Fruit fly (Drosophila melanogaster) whole organism, embryonic: ENCODE measurements around the gene Vps13D.

Experiments
- Atf6 ChIP-seq: fragments of 200-800 bp; sonication (Bioruptor generic); IDR thresholded peaks from 2 replicates; pipeline ENCODE4 v1.3.6; 2022; ENCODE audit warnings: missing biosample characterization, missing genetic modification characterization
- B-H1 ChIP-seq: fragments of 200-800 bp; sonication (Bioruptor generic); IDR thresholded peaks from 3 replicates; pipeline ENCODE4 v1.3.6; 2022; ENCODE audit warnings: missing biosample characterization, missing genetic modification characterization
- Bdp1 ChIP-seq: fragments of 200-800 bp; sonication (Bioruptor generic); optimal IDR thresholded peaks from 3 replicates; lab custom pipeline; 2016; ENCODE audit warnings: missing biosample characterization, missing genetic modification characterization
- Blimp-1 ChIP-seq: fragments of 200-800 bp; sonication (Bioruptor generic); optimal IDR thresholded peaks from 3 replicates; lab custom pipeline; 2018; ENCODE audit warnings: missing biosample characterization, missing genetic modification characterization, mild to moderate bottlenecking, moderate library complexity, missing genetic modification reagents
- CG10321 ChIP-seq: fragments of 200-800 bp; sonication (Bioruptor generic); IDR thresholded peaks from 2 replicates; pipeline ENCODE4 v1.3.6; 2022; ENCODE audit warnings: missing biosample characterization, missing genetic modification characterization
- CG12391 ChIP-seq: fragments of 200-800 bp; sonication (Bioruptor generic); optimal IDR thresholded peaks from 3 replicates; lab custom pipeline; 2018; ENCODE audit warnings: missing biosample characterization, mild to moderate bottlenecking, missing genetic modification characterization, moderate library complexity
- CG12769 ChIP-seq: fragments of 200-800 bp; sonication (Bioruptor generic); optimal IDR thresholded peaks from 2 replicates; lab custom pipeline; 2019; ENCODE audit warnings: missing biosample characterization, mild to moderate bottlenecking, missing genetic modification characterization, moderate library complexity
- CG14965 ChIP-seq: fragments of 200-800 bp; sonication (Bioruptor generic); optimal IDR thresholded peaks from 2 replicates; lab custom pipeline; 2016; ENCODE audit warnings: missing biosample characterization, missing genetic modification characterization, borderline replicate concordance
- CG17912 ChIP-seq: fragments of 200-800 bp; sonication (Bioruptor generic); optimal IDR thresholded peaks from 2 replicates; lab custom pipeline; 2018; ENCODE audit warnings: missing biosample characterization, mild to moderate bottlenecking, missing genetic modification characterization
- CG5180 ChIP-seq: fragments of 200-800 bp; sonication (Bioruptor generic); optimal IDR thresholded peaks from 3 replicates; lab custom pipeline; 2017; ENCODE audit warnings: missing biosample characterization, missing genetic modification characterization, mild to moderate bottlenecking, moderate library complexity, missing genetic modification reagents
- CG5953 ChIP-seq: fragments of 200-800 bp; sonication (Bioruptor generic); IDR thresholded peaks from 2 replicates; pipeline ENCODE4 v1.3.6; 2022; ENCODE audit warnings: missing biosample characterization, missing genetic modification characterization
- CG6689 ChIP-seq: fragments of 200-800 bp; sonication (Bioruptor generic); IDR thresholded peaks from 2 replicates; pipeline ENCODE4 v1.3.6; 2022; ENCODE audit warnings: missing biosample characterization, missing genetic modification characterization
- CG7839 ChIP-seq: fragments of 200-800 bp; sonication (Bioruptor generic); optimal IDR thresholded peaks from 3 replicates; lab custom pipeline; 2018; ENCODE audit warnings: missing biosample characterization, mild to moderate bottlenecking, missing genetic modification characterization, moderate library complexity
- CG9437 ChIP-seq: fragments of 200-800 bp; sonication (Bioruptor generic); optimal IDR thresholded peaks from 2 replicates; lab custom pipeline; 2018; ENCODE audit warnings: missing biosample characterization, mild to moderate bottlenecking, missing genetic modification characterization
- CHES-1-like ChIP-seq: fragments of 200-800 bp; sonication (Bioruptor generic); optimal IDR thresholded peaks from 2 replicates; lab custom pipeline; 2016; ENCODE audit warnings: missing biosample characterization, missing genetic modification characterization
- Dfd ChIP-seq, 2 experiments: fragments of >200 bp; optimal IDR thresholded peaks; 2 replicates each; lab custom pipeline; 2017; ENCODE audit warnings: missing biosample characterization in 2 of 2, missing genetic modification characterization in 2 of 2
- Ets65A ChIP-seq: fragments of 200-800 bp; sonication (Bioruptor generic); peaks from one replicate; lab custom pipeline; 2016; ENCODE audit warnings: missing biosample characterization, missing genetic modification characterization
- Gug ChIP-seq: fragments of 200-800 bp; sonication (Bioruptor generic); IDR thresholded peaks from 4 replicates; pipeline ENCODE4 v1.3.6; 2022; ENCODE audit warnings: missing biosample characterization, missing genetic modification characterization
- Hand ChIP-seq: fragments of 200-800 bp; sonication (Bioruptor generic); optimal IDR thresholded peaks from 2 replicates; lab custom pipeline; 2017; ENCODE audit warnings: mild to moderate bottlenecking, missing biosample characterization, missing genetic modification reagents, missing genetic modification characterization
- Hmx ChIP-seq: fragments of 200-800 bp; sonication (Bioruptor generic); optimal IDR thresholded peaks from 2 replicates; lab custom pipeline; 2016; ENCODE audit warnings: missing biosample characterization, missing genetic modification characterization
- Lim3 ChIP-seq: fragments of 200-800 bp; sonication (Bioruptor generic); IDR thresholded peaks from 2 replicates; pipeline ENCODE4 v1.3.6; 2022; ENCODE audit warnings: missing biosample characterization, missing genetic modification characterization
- NC2α ChIP-seq: fragments of 200-800 bp; sonication (Bioruptor generic); optimal IDR thresholded peaks from 2 replicates; lab custom pipeline; 2016; ENCODE audit warnings: missing biosample characterization, missing genetic modification characterization
- Oaz ChIP-seq: fragments of 200-800 bp; sonication (Bioruptor generic); IDR thresholded peaks from 2 replicates; pipeline ENCODE4 v1.3.6; 2022; ENCODE audit warnings: missing biosample characterization, missing genetic modification characterization
- Poxn ChIP-seq: fragments of 200-800 bp; sonication (Bioruptor generic); IDR thresholded peaks from 2 replicates; pipeline ENCODE4 v1.3.6; 2022; ENCODE audit warnings: missing biosample characterization, missing genetic modification characterization
- Ptx1 ChIP-seq: fragments of 200-800 bp; sonication (Bioruptor generic); IDR thresholded peaks from 2 replicates; pipeline ENCODE4 v1.3.6; 2022; ENCODE audit warnings: missing biosample characterization, missing genetic modification characterization
- Scr ChIP-seq: fragments of 200-800 bp; sonication (Bioruptor generic); IDR thresholded peaks from 2 replicates; pipeline ENCODE4 v1.3.6; 2022; ENCODE audit warnings: missing biosample characterization, missing genetic modification characterization; ENCODE audit not compliant: partially characterized antibody
- Side ChIP-seq: fragments of 200-800 bp; sonication (Bioruptor generic); optimal IDR thresholded peaks from 2 replicates; lab custom pipeline; 2016; ENCODE audit warnings: missing biosample characterization, missing genetic modification characterization
- Spps ChIP-seq: fragments of 200-800 bp; sonication (Bioruptor generic); optimal IDR thresholded peaks from 2 replicates; lab custom pipeline; 2018; ENCODE audit warnings: missing biosample characterization, mild to moderate bottlenecking, missing genetic modification characterization
- Usf ChIP-seq: fragments of 200-800 bp; sonication (Bioruptor generic); optimal IDR thresholded peaks from 2 replicates; lab custom pipeline; 2017; ENCODE audit warnings: missing genotype, missing biosample characterization, missing genetic modification characterization
- aop ChIP-seq: fragments of 200-800 bp; sonication (Bioruptor generic); IDR thresholded peaks from 2 replicates; pipeline ENCODE4 v1.3.6; 2022; ENCODE audit warnings: missing biosample characterization, missing genetic modification characterization
- bowl ChIP-seq: fragments of 200-800 bp; sonication (Bioruptor generic); IDR thresholded peaks from 2 replicates; pipeline ENCODE4 v1.3.6; 2022; ENCODE audit warnings: missing biosample characterization, missing genetic modification characterization
- cas ChIP-seq: fragments of 200-800 bp; sonication (Bioruptor generic); IDR thresholded peaks from 2 replicates; pipeline ENCODE4 v1.3.6; 2022; ENCODE audit warnings: missing biosample characterization, missing genetic modification characterization
- chinmo ChIP-seq: fragments of 200-800 bp; sonication (Bioruptor generic); IDR thresholded peaks from 4 replicates; pipeline ENCODE4 v1.3.6; 2022; ENCODE audit warnings: missing biosample characterization, missing genetic modification characterization; ENCODE audit not compliant: partially characterized antibody
- crp ChIP-seq, 2 experiments: fragments of 200-800 bp; sonication (Bioruptor generic); optimal IDR thresholded peaks; 2 replicates in 1 of 2; 3 replicates in 1 of 2; lab custom pipeline; 2017; ENCODE audit warnings: missing biosample characterization in 2 of 2, missing genetic modification characterization in 2 of 2, mild to moderate bottlenecking in 1 of 2, moderate library complexity in 1 of 2
- cwo ChIP-seq: fragments of 200-800 bp; sonication (Bioruptor generic); optimal IDR thresholded peaks from 3 replicates; lab custom pipeline; 2017; ENCODE audit warnings: missing biosample characterization, missing genetic modification characterization, mild to moderate bottlenecking, moderate library complexity, missing genetic modification reagents
- da ChIP-seq: fragments of 200-800 bp; sonication (Bioruptor generic); optimal IDR thresholded peaks from 2 replicates; lab custom pipeline; 2016; ENCODE audit warnings: missing biosample characterization, missing genetic modification characterization
- dpn ChIP-seq, 2 experiments: fragments of 200-800 bp; sonication (Bioruptor generic); optimal IDR thresholded peaks; 3 replicates each; lab custom pipeline; 2016; ENCODE audit warnings: missing biosample characterization in 2 of 2, missing genetic modification characterization in 2 of 2
- fd3F ChIP-seq: fragments of 200-800 bp; sonication (Bioruptor generic); optimal IDR thresholded peaks from 2 replicates; lab custom pipeline; 2018; ENCODE audit warnings: missing biosample characterization, mild to moderate bottlenecking, missing genetic modification characterization, moderate library complexity
- gcm2 ChIP-seq: fragments of 200-800 bp; sonication (Bioruptor generic); optimal IDR thresholded peaks from 2 replicates; lab custom pipeline; 2016; ENCODE audit warnings: missing biosample characterization, missing genetic modification characterization
- gro ChIP-seq: fragments of 200-800 bp; sonication (Bioruptor generic); optimal IDR thresholded peaks from 2 replicates; lab custom pipeline; 2016; ENCODE audit warnings: missing biosample characterization, missing genetic modification characterization
- gsb-n ChIP-seq: fragments of 200-800 bp; sonication (Bioruptor generic); optimal IDR thresholded peaks from 3 replicates; lab custom pipeline; 2018; ENCODE audit warnings: missing biosample characterization, mild to moderate bottlenecking, missing genetic modification characterization
- jumu ChIP-seq: fragments of 200-800 bp; sonication (Bioruptor generic); optimal IDR thresholded peaks from 3 replicates; lab custom pipeline; 2016; ENCODE audit warnings: missing biosample characterization, missing genetic modification characterization
- lmd ChIP-seq: fragments of 200-800 bp; sonication (Bioruptor generic); IDR thresholded peaks from 2 replicates; pipeline ENCODE4 v1.3.6; 2022; ENCODE audit warnings: missing biosample characterization, missing genetic modification characterization
- maf-S ChIP-seq: fragments of 200-800 bp; sonication (Bioruptor generic); optimal IDR thresholded peaks from 2 replicates; lab custom pipeline; 2016; ENCODE audit warnings: missing biosample characterization, missing genetic modification characterization
- onecut ChIP-seq: fragments of 200-800 bp; sonication (Bioruptor generic); IDR thresholded peaks from 2 replicates; pipeline ENCODE4 v1.3.6; 2022; ENCODE audit warnings: missing biosample characterization, missing genetic modification characterization
- pum ChIP-seq: fragments of 200-800 bp; sonication (Bioruptor generic); optimal IDR thresholded peaks from 2 replicates; lab custom pipeline; 2016; ENCODE audit warnings: missing biosample characterization, missing genetic modification characterization
- sens-2 ChIP-seq: fragments of 200-800 bp; sonication (Bioruptor generic); IDR thresholded peaks from 2 replicates; pipeline ENCODE4 v1.3.6; 2022; ENCODE audit warnings: missing biosample characterization, missing genetic modification characterization
- sima ChIP-seq: fragments of 200-800 bp; sonication (Bioruptor generic); optimal IDR thresholded peaks from 2 replicates; lab custom pipeline; 2016; ENCODE audit warnings: missing biosample characterization, missing genetic modification characterization
- sqz ChIP-seq: fragments of 200-800 bp; sonication (Bioruptor generic); optimal IDR thresholded peaks from 3 replicates; lab custom pipeline; 2018; ENCODE audit warnings: missing biosample characterization, mild to moderate bottlenecking, missing genetic modification characterization
- tin ChIP-seq: fragments of 200-800 bp; sonication (Bioruptor generic); optimal IDR thresholded peaks from 3 replicates; lab custom pipeline; 2016; ENCODE audit warnings: missing biosample characterization, missing genetic modification characterization
- trem ChIP-seq: fragments of 200-800 bp; optimal IDR thresholded peaks from 3 replicates; lab custom pipeline; 2019; ENCODE audit warnings: missing biosample characterization, mild to moderate bottlenecking, missing genetic modification characterization, moderate library complexity
- yki ChIP-seq: fragments of >200 bp; optimal IDR thresholded peaks from 3 replicates; lab custom pipeline; 2018

The Vps13D gene

DNA sequence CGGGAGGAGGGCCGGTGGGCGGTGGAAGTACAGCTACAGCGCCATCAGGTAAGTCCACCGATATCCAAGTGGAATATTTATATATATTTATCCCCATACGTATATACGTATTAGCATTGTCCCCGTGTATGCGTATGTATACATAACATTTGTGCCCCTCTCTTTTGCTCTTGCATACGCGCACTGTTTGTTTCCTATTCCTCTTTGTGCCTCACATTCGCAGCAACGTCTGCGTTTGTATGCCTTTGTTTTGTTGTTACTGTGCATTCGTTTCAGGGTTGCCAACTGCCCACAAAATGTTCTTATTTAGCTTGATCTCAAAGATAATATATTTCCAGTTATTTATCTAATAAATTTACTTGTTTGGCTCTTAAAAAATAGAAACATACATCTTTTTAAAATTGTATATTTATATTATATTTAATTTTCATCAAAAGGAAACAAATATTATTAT, 51.5 kb downstream of the Vps13D start (continued):
- TF ChIP-seq Poxn, result no peak
- TF ChIP-seq chinmo (GFP tag; lab: Robert Waterston, UW), result peak; percentile 95; the same call in 3 of the 4 replicates
- TF ChIP-seq CG10321 (GFP tag; lab: Robert Waterston, UW), result no peak
- no peak for TF ChIP-seq pum (GFP tag; lab: Kevin White, UChicago)
- no peak for TF ChIP-seq Ets65A
- TF ChIP-seq Oaz (GFP tag; lab: Robert Waterston, UW), result no peak
- no peak for TF ChIP-seq jumu (GFP tag; lab: Kevin White, UChicago)
- no peak for TF ChIP-seq gro
- peak; percentile 47 for TF ChIP-seq tin (GFP tag; lab: Kevin White, UChicago)
- no peak for TF ChIP-seq gcm2 (GFP tag; lab: Kevin White, UChicago)
- TF ChIP-seq cas (GFP tag; lab: Robert Waterston, UW), result no peak
- TF ChIP-seq sqz (GFP tag; lab: Kevin White, UChicago), result no peak
- no peak for TF ChIP-seq maf-S (GFP tag; lab: Kevin White, UChicago)
- no peak for TF ChIP-seq CG14965 (GFP tag; lab: Kevin White, UChicago)
- no peak for TF ChIP-seq aop
- TF ChIP-seq da, result no peak
- TF ChIP-seq Usf (GFP tag; lab: Kevin White, UChicago), result no peak
- peak; percentile 83 for TF ChIP-seq CG12391 (tag; lab: Kevin White, UChicago)
- no peak for TF ChIP-seq bowl (GFP tag; lab: Robert Waterston, UW)
- peak; percentile 40 for TF ChIP-seq trem
- TF ChIP-seq dpn (GFP tag; optimal IDR thresholded peaks at IDR 0.05; lab: Kevin White, UChicago), result peak in 1 of 2 experiments; percentile 60
- TF ChIP-seq lmd (GFP tag; lab: Robert Waterston, UW), result no peak
- TF ChIP-seq Dfd (GFP tag; optimal IDR thresholded peaks at IDR 0.05; lab: Kevin White, UChicago), result no peak
- TF ChIP-seq Blimp-1, result peak; percentile 73
- TF ChIP-seq gsb-n, result peak; percentile 50
- peak; percentile 63 for TF ChIP-seq CG7839 (tag; lab: Kevin White, UChicago)
- no peak for TF ChIP-seq Gug
- TF ChIP-seq Lim3 (GFP tag; lab: Robert Waterston, UW), result no peak
- no peak for TF ChIP-seq yki (lab: Kevin White, UChicago)
- peak; percentile 34 for TF ChIP-seq CG9437
- no peak for TF ChIP-seq CG17912
- no peak for TF ChIP-seq Hmx
- no peak for TF ChIP-seq CG5953 (GFP tag; lab: Robert Waterston, UW)
- no peak for TF ChIP-seq sens-2 (GFP tag; lab: Robert Waterston, UW)
- peak; percentile 14 for TF ChIP-seq fd3F (GFP tag; lab: Kevin White, UChicago)
- no peak for TF ChIP-seq Spps (tag; lab: Kevin White, UChicago)
- no peak for TF ChIP-seq Side (GFP tag; lab: Kevin White, UChicago)
- TF ChIP-seq crp (GFP tag; optimal IDR thresholded peaks at IDR 0.05; lab: Kevin White, UChicago), result no peak
- TF ChIP-seq onecut, result peak; percentile 40; the same call in 1 of the 2 replicates
- no peak for TF ChIP-seq CG5180
- peak; percentile 36 for TF ChIP-seq cwo (GFP tag; lab: Kevin White, UChicago)
- no peak for TF ChIP-seq Atf6 (GFP tag; lab: Robert Waterston, UW)
- TF ChIP-seq Bdp1 (GFP tag; lab: Kevin White, UChicago), result no peak
- no peak; the same call in 1 of the 2 replicates for TF ChIP-seq Scr
- TF ChIP-seq CHES-1-like (GFP tag; lab: Kevin White, UChicago), result no peak
- TF ChIP-seq CG12769 (tag; lab: Kevin White, UChicago), result no peak
- TF ChIP-seq sima, result no peak
- TF ChIP-seq Hand (GFP tag; lab: Kevin White, UChicago), result peak; percentile 50
- no peak for TF ChIP-seq B-H1 (GFP tag; lab: Robert Waterston, UW)
- no peak for TF ChIP-seq CG6689
- no peak for TF ChIP-seq NC2α (GFP tag; lab: Kevin White, UChicago)
- TF ChIP-seq Ptx1 (GFP tag; lab: Robert Waterston, UW), result peak; percentile 57
